Fruit fly (Drosophila melanogaster): ENCODE results near the gene CG10646.

CG10646 gene

DNA sequence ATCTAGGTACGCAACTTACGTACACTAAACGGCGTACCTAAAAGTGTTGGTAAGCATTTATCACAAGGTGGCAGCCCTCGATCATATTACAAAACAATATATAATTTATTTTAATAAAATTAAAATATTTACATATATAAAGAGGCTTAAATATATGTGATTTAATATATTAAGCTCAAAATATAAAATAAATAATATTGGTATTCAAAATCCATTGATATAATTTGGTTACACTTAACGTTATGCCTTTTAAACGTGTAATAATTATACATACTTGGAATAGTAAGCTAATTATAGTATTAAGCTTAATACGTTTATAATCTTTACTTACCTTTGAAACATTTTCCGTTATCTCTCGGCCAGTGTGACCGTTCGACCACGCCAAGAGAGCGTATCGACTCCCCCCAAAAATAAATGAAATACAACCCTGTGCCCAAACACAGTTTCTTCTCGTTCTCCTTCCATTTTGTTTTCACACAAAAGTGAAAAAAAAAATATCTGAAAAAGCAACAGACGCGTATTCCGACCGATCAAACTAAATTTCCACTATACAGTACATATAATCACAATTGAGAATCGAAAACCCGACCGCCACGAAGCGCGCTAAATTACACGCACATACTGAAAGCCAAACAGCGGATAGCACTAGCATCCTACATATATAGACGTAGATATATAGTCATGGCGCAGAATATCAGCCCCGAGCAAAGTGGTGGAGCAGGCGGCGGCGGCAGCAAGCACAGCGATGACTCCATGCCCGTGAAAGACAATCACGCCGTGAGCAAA, at the start of gene CG10646, which contains the start of gene vih:
TSS of gene CG10646 (minus strand) at position 30 of the 786 bp plus-strand sequence.
TSS of gene vih (plus strand) at position 428 of the 786 bp plus-strand sequence.
- TF ChIP-seq ttk (optimal IDR thresholded peaks at IDR 0.05), result no peak
- no peak for TF ChIP-seq Myc (optimal IDR thresholded peaks at IDR 0.05)
- TF ChIP-seq psq (optimal IDR thresholded peaks at IDR 0.05), result no peak
- TF ChIP-seq Sin3A (optimal IDR thresholded peaks at IDR 0.05), result no peak
- TF ChIP-seq h (optimal IDR thresholded peaks at IDR 0.05), result no peak
- no peak for TF ChIP-seq insv (optimal IDR thresholded peaks at IDR 0.05)

DNA sequence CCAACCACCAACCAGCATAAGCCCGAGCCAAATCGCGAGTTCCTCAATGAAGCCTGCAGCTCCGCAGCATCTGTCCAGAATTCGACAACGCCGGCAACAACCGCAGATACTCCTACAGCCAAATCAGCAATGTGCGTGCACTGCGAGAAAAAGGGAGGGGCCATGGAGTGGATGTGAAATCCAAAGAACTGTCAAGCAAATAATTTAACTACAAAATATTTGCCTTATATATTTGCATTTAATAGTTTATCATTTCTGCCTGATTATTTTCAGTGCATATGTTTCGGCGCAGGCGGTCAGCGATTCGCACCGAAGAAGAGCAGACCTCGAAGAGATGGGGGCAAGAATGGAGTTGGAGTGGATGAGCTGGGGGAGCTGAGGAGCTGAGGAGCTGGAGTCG, 48.0 kb upstream of the CG10646 start:
- TF ChIP-seq ttk (optimal IDR thresholded peaks at IDR 0.05), result no peak
- TF ChIP-seq h (optimal IDR thresholded peaks at IDR 0.05), result no peak

DNA sequence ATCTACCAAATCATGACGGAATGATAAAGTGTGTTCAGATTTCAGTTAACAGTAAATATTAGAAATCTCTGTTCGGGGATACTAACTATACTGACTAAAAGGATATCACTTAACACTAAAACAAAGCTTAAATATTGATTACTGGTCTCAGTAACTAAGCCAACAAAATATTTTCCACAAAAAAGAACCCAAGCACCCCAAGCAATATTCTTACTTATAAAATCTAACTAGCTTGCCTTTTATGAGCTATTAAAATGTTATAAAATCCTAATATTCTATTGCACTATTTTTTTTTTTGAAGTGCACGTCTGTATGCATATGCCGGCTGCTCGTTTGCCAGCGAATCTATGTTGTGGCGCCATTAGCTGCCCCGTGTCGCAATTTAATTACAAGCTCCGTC, 45.8 kb upstream of the CG10646 start:
- TF ChIP-seq ttk (optimal IDR thresholded peaks at IDR 0.05) (no peak), psq (optimal IDR thresholded peaks at IDR 0.05) (no peak), insv (optimal IDR thresholded peaks at IDR 0.05) (no peak), Sin3A (optimal IDR thresholded peaks at IDR 0.05) (no peak), Myc (optimal IDR thresholded peaks at IDR 0.05) (no peak), h (optimal IDR thresholded peaks at IDR 0.05) (no peak)

DNA sequence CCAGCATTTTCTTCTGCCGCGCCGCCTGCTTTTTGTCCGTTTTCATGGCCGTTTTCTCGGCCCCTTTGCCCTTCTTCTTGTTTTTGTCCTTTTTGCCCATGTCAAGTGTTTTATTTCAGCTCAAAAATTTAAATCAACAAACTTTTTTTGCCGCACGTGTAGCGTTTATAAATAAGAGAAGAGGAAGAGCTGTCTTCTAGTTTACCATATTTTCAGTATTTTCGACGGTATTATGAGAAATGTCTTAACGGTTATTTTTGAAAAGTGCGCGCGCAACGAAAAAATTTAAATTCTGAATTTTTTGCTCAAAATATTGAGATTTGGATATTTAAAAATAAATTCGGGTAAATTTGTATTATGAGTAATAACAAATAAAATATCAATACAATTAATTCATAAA, 33.4 kb upstream of the CG10646 start, which contains the start of gene CG4069:
TSS of gene CG4069 (minus strand) at position 193 of the 400 bp plus-strand sequence.
- no peak for TF ChIP-seq Sin3A (optimal IDR thresholded peaks at IDR 0.05)
- no peak for TF ChIP-seq ttk (optimal IDR thresholded peaks at IDR 0.05)
- TF ChIP-seq psq (optimal IDR thresholded peaks at IDR 0.05), result no peak
- no peak for TF ChIP-seq insv (optimal IDR thresholded peaks at IDR 0.05)
- TF ChIP-seq Myc (optimal IDR thresholded peaks at IDR 0.05), result no peak
- TF ChIP-seq h (optimal IDR thresholded peaks at IDR 0.05), result no peak

DNA sequence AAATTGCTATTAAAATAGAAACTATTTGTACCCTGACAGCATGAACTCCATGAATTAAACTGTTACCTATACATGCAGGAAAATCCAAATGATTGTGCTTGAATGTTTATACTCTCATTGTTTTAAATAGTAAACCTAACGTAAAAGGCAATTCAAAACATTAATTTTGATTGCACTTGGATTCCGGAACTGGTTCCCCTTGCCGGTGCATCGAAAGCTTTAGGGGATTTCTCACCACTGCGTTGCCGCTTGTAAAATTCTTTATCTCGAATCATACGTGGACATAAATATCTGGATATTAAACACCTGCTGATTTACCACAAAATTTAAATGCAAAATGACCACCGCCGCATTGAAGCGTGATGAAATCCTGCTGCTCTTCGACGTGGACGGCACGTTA, 30.6 kb upstream of the CG10646 start, which contains the start of gene Pmm2:
TSS of gene Pmm2 (plus strand) at position 273 of the 400 bp plus-strand sequence.
- TF ChIP-seq ttk (optimal IDR thresholded peaks at IDR 0.05) (no peak), insv (optimal IDR thresholded peaks at IDR 0.05) (no peak), psq (optimal IDR thresholded peaks at IDR 0.05) (no peak), Myc (optimal IDR thresholded peaks at IDR 0.05) (no peak), h (optimal IDR thresholded peaks at IDR 0.05) (no peak), Sin3A (optimal IDR thresholded peaks at IDR 0.05) (no peak)

DNA sequence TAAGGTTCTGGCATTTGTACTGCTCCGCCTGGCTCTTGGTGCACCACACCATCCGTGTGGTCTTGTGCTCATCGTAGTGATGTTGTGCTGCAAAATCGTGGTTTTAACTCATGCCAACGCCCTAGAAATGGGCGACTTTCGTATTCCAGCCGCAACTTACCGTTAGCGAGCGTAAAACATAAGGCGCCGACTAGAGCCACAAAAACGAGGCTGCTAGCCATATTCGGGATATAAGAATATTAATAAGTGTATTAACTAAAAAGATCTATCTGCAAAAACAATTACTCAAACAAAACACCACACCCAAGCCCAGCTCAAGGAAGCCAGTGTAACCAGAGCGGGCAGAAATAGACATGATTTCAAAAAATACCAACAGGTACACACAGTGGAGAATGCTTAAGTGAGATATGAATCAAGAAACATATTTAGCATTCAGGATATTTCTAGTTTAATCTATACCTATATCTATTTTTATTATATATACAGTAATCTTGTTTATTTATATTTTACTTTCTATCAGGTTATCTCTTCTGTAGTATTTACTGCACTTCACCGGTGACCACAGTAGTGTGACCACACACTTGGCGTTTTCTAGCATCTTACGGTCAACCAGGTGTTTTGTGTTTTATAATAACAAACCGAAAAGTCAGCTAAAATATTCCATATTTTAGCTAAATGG, 29.8 kb upstream of the CG10646 start, which contains the start of the genes Tsf2 and CG34242:
TSS of gene Tsf2 (minus strand) at position 333 of the 679 bp plus-strand sequence.
TSS of gene CG34242 (plus strand) at position 605 of the 679 bp plus-strand sequence.
- TF ChIP-seq Sin3A (optimal IDR thresholded peaks at IDR 0.05) (no peak), h (optimal IDR thresholded peaks at IDR 0.05) (no peak), ttk (optimal IDR thresholded peaks at IDR 0.05) (no peak)

DNA sequence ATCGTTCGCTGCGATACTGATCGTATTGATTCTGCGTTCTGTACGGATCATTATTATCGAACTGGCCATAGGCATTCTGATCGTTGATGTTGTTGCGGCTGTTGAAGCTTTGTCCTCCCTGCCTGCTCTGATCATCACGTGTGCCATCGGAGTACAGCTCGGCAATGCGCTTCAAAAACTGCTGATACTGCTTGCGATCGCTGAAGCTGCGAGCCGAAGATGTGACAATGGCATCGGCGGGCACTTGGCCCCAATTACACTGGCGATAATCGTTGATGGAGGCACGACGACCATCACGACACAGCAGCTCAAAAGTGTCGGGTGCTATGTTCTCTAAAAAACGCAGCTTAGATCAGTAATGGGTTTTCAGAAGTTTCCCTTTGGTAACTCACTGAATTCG, 28.5 kb upstream of the CG10646 start:
- TF ChIP-seq insv (optimal IDR thresholded peaks at IDR 0.05) (no peak), Sin3A (optimal IDR thresholded peaks at IDR 0.05) (no peak), psq (optimal IDR thresholded peaks at IDR 0.05) (no peak)

DNA sequence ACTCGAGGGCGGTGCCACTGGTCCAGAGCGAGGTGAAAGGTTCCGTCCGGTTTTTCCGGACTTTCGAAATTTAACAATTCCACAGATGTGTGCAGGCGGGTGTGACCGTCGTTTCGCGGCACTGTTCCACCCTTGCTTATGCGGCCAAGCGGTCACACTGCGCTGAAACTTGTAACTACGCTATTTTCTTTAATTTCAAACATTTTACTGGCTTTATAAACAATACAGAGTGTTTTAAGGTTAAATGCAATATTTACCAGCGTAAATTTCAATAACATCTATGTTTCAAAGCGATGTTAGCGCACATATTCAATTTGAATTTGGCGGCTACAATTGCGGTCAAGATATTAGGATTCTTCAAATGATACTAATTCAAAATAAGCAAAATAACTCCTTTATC, 26.4 kb upstream of the CG10646 start, which contains the start of gene nst:
TSS of gene nst (minus strand) at position 128 of the 400 bp plus-strand sequence.
- TF ChIP-seq ttk (optimal IDR thresholded peaks at IDR 0.05), result no peak

DNA sequence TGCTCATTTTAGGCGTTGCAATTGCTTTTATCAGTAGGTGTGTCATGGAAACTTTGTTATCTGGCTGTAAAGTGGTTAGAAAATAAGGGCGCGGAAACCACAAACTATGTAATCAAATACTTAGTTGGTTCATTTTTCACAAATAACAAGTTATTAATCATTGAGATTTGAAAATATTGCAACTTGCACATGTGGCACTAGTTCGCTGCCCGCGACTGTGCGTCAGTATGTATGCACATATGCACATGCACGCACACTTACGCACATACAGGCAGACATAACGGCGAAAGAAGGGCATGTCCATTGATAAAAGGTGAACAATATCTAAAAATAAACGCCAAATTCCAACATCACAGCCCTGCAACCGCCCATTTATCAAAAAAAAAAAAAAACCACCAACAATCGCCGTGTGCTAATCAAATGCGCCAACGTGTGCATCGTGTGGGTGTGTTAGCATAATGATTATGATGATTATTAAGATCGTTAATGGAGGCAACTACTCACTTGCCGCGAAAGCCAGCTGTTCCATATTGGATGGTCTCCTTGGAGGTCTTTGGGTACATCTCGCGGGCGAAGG, 25.8 kb upstream of the CG10646 start:
- TF ChIP-seq Sin3A (optimal IDR thresholded peaks at IDR 0.05), result no peak

DNA sequence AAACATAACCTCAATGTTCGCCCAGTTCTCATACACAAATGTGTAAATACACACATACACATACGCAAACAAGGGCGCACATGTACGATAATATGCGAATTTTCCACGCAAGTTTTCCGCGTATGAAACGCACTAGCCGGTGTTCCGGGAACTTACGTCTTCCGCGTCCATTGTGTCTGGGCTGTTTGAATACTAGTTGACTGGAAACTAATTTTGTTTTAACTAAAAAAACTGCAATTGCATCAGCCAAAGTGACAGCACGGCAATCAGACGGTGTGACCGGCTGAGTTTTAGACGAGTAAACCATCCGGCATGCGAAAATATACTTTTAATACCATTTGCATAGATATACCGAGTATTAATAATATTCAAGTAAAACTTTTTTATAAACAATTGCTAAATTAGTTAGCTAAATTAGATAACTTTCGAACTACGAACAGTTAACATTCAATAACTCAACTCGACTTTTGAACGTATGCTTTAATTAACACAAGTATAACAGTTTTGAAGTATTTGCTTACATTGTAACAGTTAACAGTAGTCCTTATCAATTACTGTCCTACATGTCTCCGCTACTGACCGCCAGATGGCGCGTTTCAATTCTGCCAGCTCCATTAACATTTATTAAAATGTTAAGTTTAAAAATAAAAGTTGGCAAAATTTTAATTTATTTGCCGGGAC, 22.9 kb upstream of the CG10646 start, which contains the start of gene eIF2beta:
TSS of gene eIF2beta (minus strand) at position 299 of the 681 bp plus-strand sequence.
- no peak for TF ChIP-seq Myc (optimal IDR thresholded peaks at IDR 0.05)

DNA sequence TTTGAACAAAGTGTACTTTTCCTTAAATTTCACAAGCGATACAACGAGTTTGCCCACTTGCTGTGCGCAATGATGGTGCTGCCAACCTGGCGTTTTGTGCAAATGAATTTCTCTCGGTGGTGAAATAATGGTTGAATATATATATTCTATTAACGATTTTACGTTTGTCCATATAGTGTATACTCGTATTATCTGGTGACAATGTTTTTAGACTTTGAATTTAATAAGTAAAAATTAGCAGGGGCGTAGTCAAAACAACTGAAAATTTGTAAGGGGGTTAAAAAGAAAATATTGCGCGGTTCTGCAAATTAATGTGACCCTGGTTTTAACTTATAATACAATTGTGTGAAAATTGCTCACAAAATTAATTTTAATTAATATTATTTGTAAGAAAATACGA, 20.2 kb upstream of the CG10646 start, which contains the start of the genes ver and Gcn5:
TSS of gene ver (plus strand) at position 47 of the 400 bp plus-strand sequence.
TSS of gene Gcn5 (minus strand) at position 74 of the 400 bp plus-strand sequence.
- TF ChIP-seq Myc (optimal IDR thresholded peaks at IDR 0.05) (no peak), ttk (optimal IDR thresholded peaks at IDR 0.05) (no peak), h (optimal IDR thresholded peaks at IDR 0.05) (no peak)

DNA sequence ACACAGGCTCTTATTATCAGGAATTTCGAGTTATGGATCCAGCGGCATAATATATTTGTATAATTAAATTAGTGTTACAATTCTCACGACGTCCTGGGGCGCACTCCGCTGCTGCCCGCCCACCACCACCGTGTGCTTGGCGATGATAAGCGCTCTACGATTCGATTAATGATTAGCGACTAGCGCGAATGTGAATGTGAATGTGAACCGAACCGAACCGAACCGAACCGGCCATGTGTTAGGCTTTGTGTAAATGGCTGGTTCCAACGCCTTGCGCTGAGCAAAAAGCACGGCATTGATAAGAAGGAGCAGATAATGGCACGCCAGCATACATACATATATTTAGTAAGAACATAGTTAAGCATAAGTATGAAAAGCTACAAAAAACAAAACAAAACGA, 15.6 kb upstream of the CG10646 start:
- no peak for TF ChIP-seq insv (optimal IDR thresholded peaks at IDR 0.05)
- no peak for TF ChIP-seq ttk (optimal IDR thresholded peaks at IDR 0.05)
- TF ChIP-seq psq (optimal IDR thresholded peaks at IDR 0.05), result no peak
- TF ChIP-seq h (optimal IDR thresholded peaks at IDR 0.05), result no peak
- TF ChIP-seq Myc (optimal IDR thresholded peaks at IDR 0.05), result no peak
- no peak for TF ChIP-seq Sin3A (optimal IDR thresholded peaks at IDR 0.05)

Measured in Kc167 (cell line).